Worm (Caenorhabditis elegans) whole organism, young adult: ENCODE results near the gene F13A2.5.

Experiments used
- B0336.3 ChIP-seq: fragments of 200-800 bp; sonication (Bioruptor generic); IDR thresholded peaks from 2 replicates; pipeline ENCODE4 v1.3.6; 2022; ENCODE audit warnings: missing genetic modification characterization, missing compliant biosample characterization
- D2030.7 ChIP-seq: fragments of 200-800 bp; sonication (Bioruptor generic); IDR thresholded peaks from 2 replicates; pipeline ENCODE4 v1.3.6; 2022; ENCODE audit warnings: missing genetic modification reagents, missing genetic modification characterization, missing compliant biosample characterization
- F33H1.4 ChIP-seq: fragments of 200-800 bp; sonication (Bioruptor generic); IDR thresholded peaks from 2 replicates; pipeline ENCODE4 v1.3.6; 2022; ENCODE audit warnings: missing genetic modification reagents, missing genetic modification characterization, missing compliant biosample characterization
- F49E8.2 ChIP-seq: sonication (generic microtip); optimal IDR thresholded peaks from 3 replicates; lab custom pipeline; 2017; ENCODE audit warnings: missing genetic modification characterization, mild to moderate bottlenecking, missing compliant biosample characterization, antibody characterized with exemption, moderate library complexity; ENCODE audit not compliant: insufficient read depth
- F57A8.1 ChIP-seq: fragments of 200-800 bp; sonication (Bioruptor generic); optimal IDR thresholded peaks from 2 replicates; lab custom pipeline; 2018; ENCODE audit warnings: mild to moderate bottlenecking, missing genetic modification characterization, moderate library complexity, missing compliant biosample characterization
- K11D2.4 ChIP-seq: fragments of 200-800 bp; sonication (Bioruptor generic); IDR thresholded peaks from 2 replicates; pipeline ENCODE4 v1.3.6; 2022; ENCODE audit warnings: missing genetic modification reagents, missing genetic modification characterization, missing compliant biosample characterization
- K12H6.12 ChIP-seq: fragments of 200-800 bp; sonication (Bioruptor generic); optimal IDR thresholded peaks from 2 replicates; lab custom pipeline; 2018; ENCODE audit warnings: mild to moderate bottlenecking, missing genetic modification characterization, missing compliant biosample characterization
- T26A5.8 ChIP-seq: sonication (generic microtip); optimal IDR thresholded peaks from 2 replicates; lab custom pipeline; 2016; ENCODE audit warnings: missing genetic modification characterization, missing compliant biosample characterization
- Y53G8AR.9 ChIP-seq: fragments of 200-800 bp; sonication (Bioruptor generic); conservative IDR thresholded peaks from 2 replicates; pipeline ENCODE4 v1.3.6; 2022; ENCODE audit warnings: missing genetic modification reagents, missing genetic modification characterization, missing compliant biosample characterization
- Y56A3A.18 ChIP-seq: fragments of 200-800 bp; sonication (Bioruptor generic); IDR thresholded peaks from 2 replicates; pipeline ENCODE4 v1.3.6; 2022; ENCODE audit warnings: missing genetic modification reagents, missing genetic modification characterization, missing compliant biosample characterization
- Y67H2A.10 ChIP-seq: fragments of 200-800 bp; sonication (Bioruptor generic); conservative IDR thresholded peaks from 2 replicates; pipeline ENCODE4 v1.3.6; 2022; ENCODE audit warnings: missing genetic modification reagents, missing genetic modification characterization, missing compliant biosample characterization
- Y79H2A.3 ChIP-seq: fragments of 200-800 bp; sonication (Bioruptor generic); conservative IDR thresholded peaks from 2 replicates; pipeline ENCODE4 v1.3.6; 2022; ENCODE audit warnings: missing genetic modification reagents, missing genetic modification characterization, missing compliant biosample characterization
- Y95B8A.8 ChIP-seq: fragments of 200-800 bp; sonication (Bioruptor generic); IDR thresholded peaks from 2 replicates; pipeline ENCODE4 v1.3.6; 2022; ENCODE audit warnings: missing genetic modification reagents, missing genetic modification characterization, missing compliant biosample characterization
- atf-7 ChIP-seq: sonication (generic microtip); optimal IDR thresholded peaks from 2 replicates; lab custom pipeline; 2017; ENCODE audit warnings: mild to moderate bottlenecking, missing genetic modification characterization, missing compliant biosample characterization
- athp-1 ChIP-seq: sonication (generic microtip); optimal IDR thresholded peaks from 2 replicates; lab custom pipeline; 2017; ENCODE audit warnings: mild to moderate bottlenecking, missing genetic modification characterization, missing compliant biosample characterization
- attf-5 ChIP-seq: fragments of 200-800 bp; sonication (Bioruptor generic); optimal IDR thresholded peaks from 2 replicates; lab custom pipeline; 2018; ENCODE audit warnings: mild to moderate bottlenecking, missing genetic modification characterization, missing compliant biosample characterization
- attf-6 ChIP-seq: fragments of 200-800 bp; sonication (Bioruptor generic); IDR thresholded peaks from 2 replicates; pipeline ENCODE4 v1.3.6; 2022; ENCODE audit warnings: missing genetic modification reagents, missing genetic modification characterization, missing compliant biosample characterization
- ceh-100 ChIP-seq: fragments of 200-800 bp; sonication (Bioruptor generic); IDR thresholded peaks from 2 replicates; pipeline ENCODE4 v1.3.6; 2022; ENCODE audit warnings: missing genetic modification reagents, missing genetic modification characterization, missing compliant biosample characterization
- ceh-58 ChIP-seq: fragments of 200-800 bp; sonication (Bioruptor generic); IDR thresholded peaks from 2 replicates; pipeline ENCODE4 v1.3.6; 2022; ENCODE audit warnings: missing genetic modification characterization, missing compliant biosample characterization
- egl-44 ChIP-seq: fragments of 200-800 bp; sonication (Bioruptor generic); IDR thresholded peaks from 2 replicates; pipeline ENCODE4 v1.3.6; 2022; ENCODE audit warnings: missing genetic modification reagents, missing genetic modification characterization, missing compliant biosample characterization
- fkh-3 ChIP-seq: sonication (generic microtip); optimal IDR thresholded peaks from 2 replicates; lab custom pipeline; 2016; ENCODE audit warnings: mild to moderate bottlenecking, missing genetic modification characterization, missing compliant biosample characterization
- him-1 ChIP-seq: sonication (generic microtip); optimal IDR thresholded peaks from 2 replicates; lab custom pipeline; 2016; ENCODE audit warnings: missing genotype, missing genetic modification reagents, missing genetic modification characterization, missing compliant biosample characterization
- hsf-1 ChIP-seq: fragments of 200-800 bp; sonication (Bioruptor generic); IDR thresholded peaks from 2 replicates; pipeline ENCODE4 v1.3.6; 2022; ENCODE audit warnings: missing genetic modification reagents, missing genetic modification characterization, missing compliant biosample characterization
- lag-1 ChIP-seq: fragments of 200-800 bp; sonication (Bioruptor generic); IDR thresholded peaks from 2 replicates; pipeline ENCODE4 v1.3.6; 2022; ENCODE audit warnings: missing genetic modification reagents, missing genetic modification characterization, missing compliant biosample characterization
- lin-26 ChIP-seq: fragments of 200-800 bp; sonication (Bioruptor generic); IDR thresholded peaks from 2 replicates; pipeline ENCODE4 v1.3.6; 2022; ENCODE audit warnings: missing genetic modification reagents, missing genetic modification characterization, missing compliant biosample characterization
- lin-35 ChIP-seq, 3 experiments: fragments of 150-350 bp in 2 of 3; sonication (generic microtip) in 1 of 3; optimal IDR thresholded peaks; 2 replicates each; lab custom pipeline; 2014 to 2018; ENCODE audit warnings: missing biosample characterization in 3 of 3, missing genetic modification characterization in 3 of 3, missing genetic modification reagents in 3 of 3
- lin-54 ChIP-seq: fragments of 200-800 bp; sonication (Bioruptor generic); optimal IDR thresholded peaks from 2 replicates; lab custom pipeline; 2018; ENCODE audit warnings: mild to moderate bottlenecking, missing genetic modification characterization, missing compliant biosample characterization
- lsy-27 ChIP-seq: sonication (generic microtip); optimal IDR thresholded peaks from 2 replicates; lab custom pipeline; 2017; ENCODE audit warnings: missing genetic modification characterization, mild to moderate bottlenecking, missing compliant biosample characterization, antibody characterized with exemption, missing genotype, borderline replicate concordance; ENCODE audit not compliant: insufficient read depth
- madf-10 ChIP-seq: sonication (generic microtip); optimal IDR thresholded peaks from 2 replicates; lab custom pipeline; 2016; ENCODE audit warnings: mild to moderate bottlenecking, missing genetic modification characterization, missing compliant biosample characterization
- madf-3 ChIP-seq: fragments of 200-800 bp; sonication (Bioruptor generic); IDR thresholded peaks from 2 replicates; pipeline ENCODE4 v1.3.6; 2022; ENCODE audit warnings: missing genetic modification reagents, missing genetic modification characterization, missing compliant biosample characterization
- madf-6 ChIP-seq: fragments of 200-800 bp; sonication (Bioruptor generic); IDR thresholded peaks from 2 replicates; pipeline ENCODE4 v1.3.6; 2022; ENCODE audit warnings: missing genetic modification reagents, missing genetic modification characterization, missing compliant biosample characterization
- mxl-1 ChIP-seq: sonication (generic microtip); optimal IDR thresholded peaks from 2 replicates; lab custom pipeline; 2016; ENCODE audit warnings: missing genetic modification characterization, missing compliant biosample characterization
- nfya-2 ChIP-seq: fragments of 200-800 bp; sonication (Bioruptor generic); IDR thresholded peaks from 2 replicates; pipeline ENCODE4 v1.3.6; 2022; ENCODE audit warnings: missing genetic modification reagents, missing genetic modification characterization, missing compliant biosample characterization
- nhr-120 ChIP-seq: fragments of 200-800 bp; sonication (Bioruptor generic); IDR thresholded peaks from 2 replicates; pipeline ENCODE4 v1.3.6; 2022; ENCODE audit warnings: missing genetic modification characterization, missing compliant biosample characterization
- nhr-179 ChIP-seq: sonication (generic microtip); optimal IDR thresholded peaks from 2 replicates; lab custom pipeline; 2016; ENCODE audit warnings: mild to moderate bottlenecking, missing genetic modification characterization, missing compliant biosample characterization
- nhr-27 ChIP-seq: fragments of 200-800 bp; sonication (Bioruptor generic); optimal IDR thresholded peaks from 2 replicates; lab custom pipeline; 2018; ENCODE audit warnings: mild to moderate bottlenecking, missing genetic modification characterization, moderate library complexity, missing compliant biosample characterization
- nhr-80 ChIP-seq: sonication (generic microtip); optimal IDR thresholded peaks from 2 replicates; lab custom pipeline; 2016; ENCODE audit warnings: missing genetic modification characterization, missing compliant biosample characterization
- pbrm-1 ChIP-seq: fragments of 200-800 bp; sonication (Bioruptor generic); IDR thresholded peaks from 2 replicates; pipeline ENCODE4 v1.3.6; 2022; ENCODE audit warnings: missing genetic modification reagents, missing genetic modification characterization, missing compliant biosample characterization
- rec-8 ChIP-seq, 2 experiments: sonication (generic microtip); optimal IDR thresholded peaks; 2 replicates each; lab custom pipeline; 2016; ENCODE audit warnings: mild to moderate bottlenecking in 2 of 2, missing genetic modification characterization in 2 of 2, missing genetic modification reagents in 2 of 2, missing genotype in 2 of 2, missing biosample characterization in 1 of 2, missing compliant biosample characterization in 1 of 2, moderate library complexity in 1 of 2
- sea-2 ChIP-seq: fragments of 200-800 bp; sonication (Bioruptor generic); IDR thresholded peaks from 2 replicates; pipeline ENCODE4 v1.3.6; 2022; ENCODE audit warnings: missing genetic modification characterization, missing compliant biosample characterization
- snpc-1.3 ChIP-seq: sonication (generic microtip); optimal IDR thresholded peaks from 2 replicates; lab custom pipeline; 2017; ENCODE audit warnings: missing genetic modification characterization, mild to moderate bottlenecking, missing compliant biosample characterization, antibody characterized with exemption, moderate library complexity, missing genotype, missing genetic modification reagents; ENCODE audit not compliant: insufficient read depth
- sptf-2 ChIP-seq: fragments of 200-800 bp; sonication (Bioruptor generic); optimal IDR thresholded peaks from 2 replicates; lab custom pipeline; 2018; ENCODE audit warnings: mild to moderate bottlenecking, missing genetic modification characterization, missing compliant biosample characterization
- tbx-9 ChIP-seq: sonication (generic microtip); optimal IDR thresholded peaks from 2 replicates; lab custom pipeline; 2016; ENCODE audit warnings: borderline replicate concordance, missing genetic modification characterization, inconsistent platforms, missing compliant biosample characterization
- unc-130 ChIP-seq: sonication (generic microtip); optimal IDR thresholded peaks from 2 replicates; lab custom pipeline; 2016; ENCODE audit warnings: missing genetic modification reagents, missing genetic modification characterization, missing compliant biosample characterization
- xnd-1 ChIP-seq: sonication (generic microtip); optimal IDR thresholded peaks from 2 replicates; lab custom pipeline; 2016; ENCODE audit warnings: missing genotype, missing genetic modification reagents, missing genetic modification characterization, missing compliant biosample characterization
- zim-3 ChIP-seq: sonication (generic microtip); optimal IDR thresholded peaks from 2 replicates; lab custom pipeline; 2017; ENCODE audit warnings: mild to moderate bottlenecking, missing genetic modification characterization, moderate library complexity, missing compliant biosample characterization

Gene F13A2.5

DNA sequence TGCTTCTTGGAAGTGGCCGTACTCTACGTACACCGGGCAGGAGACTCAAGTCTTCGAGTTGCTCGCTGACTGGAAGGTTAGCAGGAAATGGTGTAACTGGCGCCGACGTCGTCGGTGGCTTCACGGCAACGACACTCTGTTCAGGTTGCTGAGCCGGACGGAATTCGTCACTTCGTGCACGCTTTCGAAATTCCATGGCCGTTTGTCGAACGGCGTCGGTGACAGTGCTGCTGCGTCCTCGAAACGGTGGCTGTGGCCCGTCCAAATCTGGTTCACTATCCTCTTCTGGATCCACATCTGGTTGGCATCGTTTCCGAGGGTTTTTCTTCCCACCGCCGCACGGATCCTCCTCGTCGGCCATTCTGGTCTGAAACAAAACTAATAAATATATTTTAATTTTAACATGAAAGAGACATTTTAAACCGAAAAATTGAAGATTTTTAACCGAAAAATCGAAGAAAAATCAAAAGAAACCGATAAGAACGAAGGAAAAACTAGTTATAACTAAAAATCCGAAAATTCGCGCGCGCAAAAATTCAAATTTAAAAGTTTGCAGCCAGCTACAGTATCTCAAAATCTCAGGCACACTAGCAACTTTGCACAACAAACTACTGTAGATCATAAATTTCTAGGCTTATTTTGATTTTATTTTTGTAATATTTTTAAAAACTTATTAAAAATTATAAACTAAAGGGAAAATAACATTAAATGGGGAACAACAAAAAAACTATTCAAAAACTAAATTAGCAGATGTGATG, 25.8 kb downstream of the F13A2.5 start, which contains the start of gene F32D1.7 (continued):
- TF ChIP-seq pbrm-1 (GFP tag; lab: Robert Waterston, UW): no peak
- no peak for TF ChIP-seq lag-1 (GFP tag; lab: Robert Waterston, UW)
- TF ChIP-seq unc-130: peak; percentile 38
- TF ChIP-seq atf-7: no peak
- no peak for TF ChIP-seq mxl-1 (tag; lab: Kevin White, UChicago)
- no peak for TF ChIP-seq egl-44 (GFP tag; lab: Robert Waterston, UW)
- no peak for TF ChIP-seq attf-5 (GFP tag; lab: Kevin White, UChicago)
- TF ChIP-seq hsf-1 (GFP tag; lab: Robert Waterston, UW): peak; percentile 59; the same call in 1 of the 2 replicates
- no peak for TF ChIP-seq fkh-3 (tag; lab: Kevin White, UChicago)
- no peak for TF ChIP-seq ceh-58 (GFP tag; lab: Robert Waterston, UW)
- TF ChIP-seq Y56A3A.18 (GFP tag; lab: Robert Waterston, UW): no peak
- no peak for TF ChIP-seq Y67H2A.10 (GFP tag; lab: Robert Waterston, UW)
- TF ChIP-seq F49E8.2 (tag; lab: Kevin White, UChicago): peak; percentile 62
- TF ChIP-seq nhr-179 (tag; lab: Kevin White, UChicago): no peak
- no peak for TF ChIP-seq nhr-120 (GFP tag; lab: Robert Waterston, UW)
- TF ChIP-seq nhr-27: no peak
- TF ChIP-seq tbx-9 (tag; lab: Kevin White, UChicago): no peak

DNA sequence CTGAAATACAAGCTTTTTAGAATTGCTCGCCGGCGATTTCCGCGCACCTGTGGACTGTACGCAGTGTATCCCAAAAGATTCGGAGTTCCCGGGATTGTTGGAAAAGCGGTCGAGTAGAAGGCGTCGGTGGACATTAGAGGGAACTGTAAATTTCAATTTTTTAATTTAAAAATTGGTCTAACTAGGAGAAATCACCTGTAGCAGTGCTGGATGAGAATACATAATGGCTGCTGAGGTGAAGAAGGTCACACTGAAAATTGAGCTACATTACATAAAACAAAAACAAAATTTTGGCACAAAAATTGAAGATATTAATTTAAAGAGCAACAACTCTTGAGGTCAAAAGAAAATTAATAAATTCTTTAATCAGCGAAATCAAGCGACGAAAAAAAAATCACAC, 27.1 kb downstream of the F13A2.5 start, which contains the start of gene neg-1:
Gene neg-1, minus strand, starts transcription at position 250 of the 400 bp plus-strand sequence.
- TF ChIP-seq Y53G8AR.9 (0 out of 2 replicates have a peak, but pooled peaks have one; percentile 18), lin-35 (GFP tag; optimal IDR thresholded peaks at IDR 0.05; lab: Kevin White, UChicago) (no peak), Y95B8A.8 (GFP tag; lab: Robert Waterston, UW) (no peak), T26A5.8 (no peak), ceh-100 (GFP tag; lab: Robert Waterston, UW) (no peak), zim-3 (no peak), sea-2 (no peak), F57A8.1 (GFP tag; lab: Kevin White, UChicago) (no peak), B0336.3 (peak; percentile 17; the same call in 1 of the 2 replicates), lin-26 (GFP tag; lab: Robert Waterston, UW) (no peak), rec-8 (tag; optimal IDR thresholded peaks at IDR 0.05; lab: Kevin White, UChicago) (no peak), him-1 (tag; lab: Kevin White, UChicago) (no peak), fkh-3 (tag; lab: Kevin White, UChicago) (no peak), lsy-27 (no peak), unc-130 (no peak), xnd-1 (peak; percentile 43), attf-6 (GFP tag; lab: Robert Waterston, UW) (0 out of 2 replicates have a peak, but pooled peaks have one; percentile 21), F33H1.4 (GFP tag; lab: Robert Waterston, UW) (no peak), madf-10 (tag; lab: Kevin White, UChicago) (no peak), snpc-1.3 (no peak), Y79H2A.3 (peak; percentile 28; the same call in 1 of the 2 replicates), Y67H2A.10 (GFP tag; lab: Robert Waterston, UW) (no peak), D2030.7 (GFP tag; lab: Robert Waterston, UW) (no peak), nfya-2 (GFP tag; lab: Robert Waterston, UW) (no peak), K12H6.12 (tag; lab: Kevin White, UChicago) (no peak), lin-54 (GFP tag; lab: Kevin White, UChicago) (peak; percentile 3), sptf-2 (GFP tag; lab: Kevin White, UChicago) (no peak), nhr-80 (tag; lab: Kevin White, UChicago) (no peak), K11D2.4 (GFP tag; lab: Robert Waterston, UW) (no peak), madf-3 (GFP tag; lab: Robert Waterston, UW) (peak; percentile 63; the same call in 1 of the 2 replicates), madf-6 (GFP tag; lab: Robert Waterston, UW) (peak; percentile 58), nhr-179 (tag; lab: Kevin White, UChicago) (no peak), athp-1 (tag; lab: Kevin White, UChicago) (no peak)
